Worm (Caenorhabditis elegans): Measurements from ENCODE around the gene sru-31.

DNA sequence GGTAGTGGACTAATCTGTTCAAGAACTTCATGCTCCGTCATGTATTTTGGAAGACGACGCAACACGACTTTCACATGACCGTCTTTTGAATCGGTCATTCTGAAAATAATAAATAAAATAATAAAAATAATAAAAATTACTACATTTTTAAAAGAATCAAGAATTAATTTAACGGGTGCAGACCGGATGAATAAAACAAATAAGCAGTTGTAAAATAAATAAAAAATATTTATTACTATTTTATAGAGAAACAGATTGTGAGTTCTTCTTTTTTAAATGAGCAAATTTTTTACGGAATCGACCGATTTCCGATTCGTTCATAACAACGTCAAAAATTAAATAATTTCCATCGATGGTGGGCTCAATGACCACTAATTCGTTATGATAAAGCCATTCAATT lies 38.8 kb upstream of the sru-31 start, which contains the start of gene smg-4:
- TF ChIP-seq lin-11 (tag; optimal IDR thresholded peaks at IDR 0.05), result no peak
- no peak for TF ChIP-seq ama-1 (optimal IDR thresholded peaks at IDR 0.05)
- no peak for TF ChIP-seq ceh-2 (tag; optimal IDR thresholded peaks at IDR 0.05)
- TF ChIP-seq hlh-6 (tag; optimal IDR thresholded peaks at IDR 0.05), result no peak
